Worm (Caenorhabditis elegans) whole organism, late embryonic: Measurements from ENCODE around the gene F44E2.4.
A peak's percentile ranks its signal among the peaks of the same experiment; 100 is the strongest.

Experiments used
- C08G9.2 ChIP-seq: sonication (generic microtip); optimal IDR thresholded peaks from 2 replicates; lab custom pipeline; 2016; ENCODE audit warnings: mild to moderate bottlenecking, missing genetic modification characterization, moderate library complexity, missing compliant biosample characterization
- Y22D7AL.16 ChIP-seq: sonication (generic microtip); optimal IDR thresholded peaks from 2 replicates; lab custom pipeline; 2016; ENCODE audit warnings: missing genetic modification characterization, missing compliant biosample characterization
- ahr-1 ChIP-seq: sonication (generic microtip); optimal IDR thresholded peaks from 2 replicates; lab custom pipeline; 2016; ENCODE audit warnings: missing genetic modification characterization, missing compliant biosample characterization
- ama-1 ChIP-seq: fragments of 150-350 bp; optimal IDR thresholded peaks from 2 replicates; lab custom pipeline; 2014
- ceh-14 ChIP-seq: sonication (generic microtip); optimal IDR thresholded peaks from 2 replicates; lab custom pipeline; 2016; ENCODE audit warnings: missing genotype, missing genetic modification characterization, missing compliant biosample characterization
- ceh-18 ChIP-seq: sonication (generic microtip); optimal IDR thresholded peaks from 2 replicates; lab custom pipeline; 2016; ENCODE audit warnings: missing genetic modification characterization, missing compliant biosample characterization
- ceh-30 ChIP-seq: fragments of 150-350 bp; optimal IDR thresholded peaks from 2 replicates; lab custom pipeline; 2014; ENCODE audit warnings: missing biosample characterization, missing genetic modification characterization
- ceh-31 ChIP-seq: sonication (generic microtip); optimal IDR thresholded peaks from 2 replicates; lab custom pipeline; 2016; ENCODE audit warnings: missing genetic modification characterization, missing compliant biosample characterization
- ceh-34 ChIP-seq: sonication (generic microtip); optimal IDR thresholded peaks from 2 replicates; lab custom pipeline; 2016; ENCODE audit warnings: mild to moderate bottlenecking, missing genetic modification characterization, missing compliant biosample characterization
- ceh-48 ChIP-seq: sonication (generic microtip); optimal IDR thresholded peaks from 2 replicates; lab custom pipeline; 2016; ENCODE audit warnings: missing genetic modification characterization, inconsistent platforms, missing compliant biosample characterization
- ceh-9 ChIP-seq: sonication (generic microtip); optimal IDR thresholded peaks from 2 replicates; lab custom pipeline; 2016; ENCODE audit warnings: mild to moderate bottlenecking, missing genetic modification characterization, inconsistent platforms, missing compliant biosample characterization
- che-1 ChIP-seq: sonication (generic microtip); optimal IDR thresholded peaks from 2 replicates; lab custom pipeline; 2016; ENCODE audit warnings: mild to moderate bottlenecking, missing genetic modification characterization, missing compliant biosample characterization
- dmd-4 ChIP-seq: sonication (generic microtip); optimal IDR thresholded peaks from 2 replicates; lab custom pipeline; 2016; ENCODE audit warnings: borderline replicate concordance, missing genetic modification characterization, missing compliant biosample characterization
- elt-2 ChIP-seq: sonication (generic microtip); optimal IDR thresholded peaks from 2 replicates; lab custom pipeline; 2016; ENCODE audit warnings: missing genetic modification reagents, missing genetic modification characterization, missing compliant biosample characterization
- eyg-1 ChIP-seq: sonication (generic microtip); optimal IDR thresholded peaks from 2 replicates; lab custom pipeline; 2016; ENCODE audit warnings: missing genotype, missing genetic modification characterization, missing compliant biosample characterization
- fax-1 ChIP-seq: sonication (generic microtip); optimal IDR thresholded peaks from 2 replicates; lab custom pipeline; 2016; ENCODE audit warnings: missing genotype, missing genetic modification characterization, missing compliant biosample characterization
- fkh-10 ChIP-seq: fragments of 150-350 bp; optimal IDR thresholded peaks from 2 replicates; lab custom pipeline; 2014; ENCODE audit warnings: missing biosample characterization, missing genetic modification reagents, missing genetic modification characterization
- fkh-6 ChIP-seq: sonication (generic microtip); optimal IDR thresholded peaks from 2 replicates; lab custom pipeline; 2016; ENCODE audit warnings: missing genetic modification characterization, missing compliant biosample characterization
- gmeb-2 ChIP-seq: sonication (generic microtip); optimal IDR thresholded peaks from 2 replicates; lab custom pipeline; 2016; ENCODE audit warnings: missing genetic modification characterization, inconsistent platforms, missing compliant biosample characterization
- hlh-15 ChIP-seq: sonication (generic microtip); optimal IDR thresholded peaks from 2 replicates; lab custom pipeline; 2016; ENCODE audit warnings: missing genetic modification characterization, missing compliant biosample characterization
- hlh-30 ChIP-seq: sonication (generic microtip); optimal IDR thresholded peaks from 2 replicates; lab custom pipeline; 2017; ENCODE audit warnings: antibody characterized with exemption, missing genetic modification characterization, missing compliant biosample characterization; ENCODE audit not compliant: insufficient read depth
- hlh-6 ChIP-seq: sonication (generic microtip); optimal IDR thresholded peaks from 2 replicates; lab custom pipeline; 2016; ENCODE audit warnings: missing genotype, missing genetic modification characterization, missing compliant biosample characterization
- mec-3 ChIP-seq: sonication (generic microtip); optimal IDR thresholded peaks from 2 replicates; lab custom pipeline; 2016; ENCODE audit warnings: borderline replicate concordance, missing genetic modification characterization, missing compliant biosample characterization
- nfya-1 ChIP-seq: sonication (generic microtip); optimal IDR thresholded peaks from 2 replicates; lab custom pipeline; 2017; ENCODE audit warnings: missing genetic modification characterization, mild to moderate bottlenecking, missing compliant biosample characterization, antibody characterized with exemption, moderate library complexity
- nhr-11 ChIP-seq: fragments of 150-350 bp; optimal IDR thresholded peaks from 2 replicates; lab custom pipeline; 2014; ENCODE audit warnings: missing biosample characterization, missing genetic modification characterization
- pax-1 ChIP-seq: fragments of 150-350 bp; optimal IDR thresholded peaks from 2 replicates; lab custom pipeline; 2014; ENCODE audit warnings: missing biosample characterization, missing genetic modification characterization
- pqm-1 ChIP-seq: sonication (generic microtip); optimal IDR thresholded peaks from 2 replicates; lab custom pipeline; 2016; ENCODE audit warnings: missing genetic modification characterization, missing compliant biosample characterization
- ref-2 ChIP-seq: sonication (generic microtip); optimal IDR thresholded peaks from 2 replicates; lab custom pipeline; 2016; ENCODE audit warnings: missing genetic modification characterization, missing compliant biosample characterization
- sdc-2 ChIP-seq: sonication (generic microtip); optimal IDR thresholded peaks from 2 replicates; lab custom pipeline; 2016; ENCODE audit warnings: missing genotype, missing genetic modification characterization, missing compliant biosample characterization
- sox-2 ChIP-seq: fragments of 200-800 bp; sonication (Bioruptor generic); IDR thresholded peaks from 2 replicates; pipeline ENCODE4 v1.3.6; 2022; ENCODE audit warnings: missing genetic modification reagents, missing genetic modification characterization, missing compliant biosample characterization
- sox-4 ChIP-seq: sonication (generic microtip); optimal IDR thresholded peaks from 2 replicates; lab custom pipeline; 2017; ENCODE audit warnings: mild to moderate bottlenecking, missing genetic modification characterization, inconsistent platforms, missing compliant biosample characterization
- syd-9 ChIP-seq: sonication (generic microtip); optimal IDR thresholded peaks from 2 replicates; lab custom pipeline; 2016; ENCODE audit warnings: mild to moderate bottlenecking, missing genetic modification characterization, moderate library complexity, missing compliant biosample characterization
- tbx-2 ChIP-seq: sonication (generic microtip); optimal IDR thresholded peaks from 2 replicates; lab custom pipeline; 2016; ENCODE audit warnings: missing genetic modification characterization, missing compliant biosample characterization
- unc-3 ChIP-seq, 2 experiments: fragments of 200-800 bp in 1 of 2; sonication (Bioruptor generic) in 1 of 2; sonication (generic microtip) in 1 of 2; conservative IDR thresholded peaks in 1 of 2; optimal IDR thresholded peaks in 1 of 2; 2 replicates each; pipeline versions ENCODE4 v1.3.6 to Lab custom; 2016 to 2022; ENCODE audit warnings: missing compliant biosample characterization in 2 of 2, missing genetic modification characterization in 2 of 2, missing genetic modification reagents in 1 of 2
- unc-42 ChIP-seq: sonication (generic microtip); optimal IDR thresholded peaks from 2 replicates; lab custom pipeline; 2016; ENCODE audit warnings: missing genotype, missing genetic modification characterization, missing compliant biosample characterization
- unc-55 ChIP-seq: sonication (generic microtip); optimal IDR thresholded peaks from 2 replicates; lab custom pipeline; 2017; ENCODE audit warnings: missing biosample characterization, missing genetic modification reagents, missing genetic modification characterization
- unc-86 ChIP-seq: sonication (generic microtip); optimal IDR thresholded peaks from 2 replicates; lab custom pipeline; 2016; ENCODE audit warnings: missing genetic modification characterization, missing compliant biosample characterization
- zip-5 ChIP-seq: sonication (generic microtip); optimal IDR thresholded peaks from 2 replicates; lab custom pipeline; 2016; ENCODE audit warnings: missing genetic modification characterization, missing compliant biosample characterization

F44E2.4 gene

ce11 chrIII:8873045-8873457 lies 34.8 kb upstream of the F44E2.4 start:
- no peak for TF ChIP-seq ceh-34 (tag; lab: Kevin White, UChicago)
- no peak for TF ChIP-seq mec-3 (tag; lab: Kevin White, UChicago)
- no peak for TF ChIP-seq fax-1 (tag; lab: Kevin White, UChicago)
- TF ChIP-seq nfya-1: peak; percentile 37
- no peak for TF ChIP-seq sdc-2 (tag; lab: Kevin White, UChicago)
- TF ChIP-seq ceh-30 (tag; lab: Kevin White, UChicago): no peak
- TF ChIP-seq pax-1 (tag; lab: Kevin White, UChicago): no peak
- TF ChIP-seq syd-9 (tag; lab: Kevin White, UChicago): peak; percentile 5
- no peak for TF ChIP-seq nhr-11
- peak; percentile 1 for TF ChIP-seq sox-4 (tag; lab: Kevin White, UChicago)
- no peak for TF ChIP-seq hlh-30 (tag; lab: Kevin White, UChicago)
- peak; percentile 2 for TF ChIP-seq ref-2 (tag; lab: Kevin White, UChicago)
- TF ChIP-seq ceh-31 (tag; lab: Kevin White, UChicago): peak; percentile 36
- no peak for TF ChIP-seq ceh-14 (tag; lab: Kevin White, UChicago)
- peak; percentile 26 for TF ChIP-seq hlh-6 (tag; lab: Kevin White, UChicago)
- no peak for TF ChIP-seq hlh-15
- peak; percentile 57 for TF ChIP-seq ceh-48 (tag; lab: Kevin White, UChicago)
- no peak for TF ChIP-seq unc-86 (tag; lab: Kevin White, UChicago)
- TF ChIP-seq ceh-18 (tag; lab: Kevin White, UChicago): no peak
- TF ChIP-seq ceh-9 (tag; lab: Kevin White, UChicago): no peak
- TF ChIP-seq dmd-4: no peak
- no peak for TF ChIP-seq unc-3 (GFP tag; conservative IDR thresholded peaks at IDR 0.05; lab: Robert Waterston, UW)
- peak; percentile 47 for TF ChIP-seq unc-3 (tag; optimal IDR thresholded peaks at IDR 0.05; lab: Kevin White, UChicago)
- no peak for TF ChIP-seq sox-2 (GFP tag; lab: Robert Waterston, UW)
- TF ChIP-seq gmeb-2 (tag; lab: Kevin White, UChicago): no peak
- no peak for TF ChIP-seq fkh-6 (tag; lab: Kevin White, UChicago)
- TF ChIP-seq unc-42 (tag; lab: Kevin White, UChicago): peak; percentile 73
- TF ChIP-seq elt-2 (tag; lab: Kevin White, UChicago): no peak
- no peak for TF ChIP-seq C08G9.2 (tag; lab: Kevin White, UChicago)
- no peak for TF ChIP-seq ahr-1 (tag; lab: Kevin White, UChicago)
- no peak for TF ChIP-seq ama-1 (lab: Kevin White, UChicago)
- TF ChIP-seq pqm-1 (tag; lab: Kevin White, UChicago): no peak
- TF ChIP-seq eyg-1 (tag; lab: Kevin White, UChicago): peak; percentile 43

- no peak for TF ChIP-seq ceh-34 (tag; lab: Kevin White, UChicago)
- TF ChIP-seq unc-42 (tag; lab: Kevin White, UChicago): no peak
- no peak for TF ChIP-seq fkh-10 (GFP tag; lab: Kevin White, UChicago)
- TF ChIP-seq, all 69 proteins: peak for 0
Observed at ce11 chrIII:8869663-8870062, 31.4 kb upstream of the F44E2.4 start.

ce11 chrIII:8867922-8868655 lies 29.9 kb upstream of the F44E2.4 start:
- no peak for TF ChIP-seq unc-86 (tag; lab: Kevin White, UChicago)
- TF ChIP-seq elt-2 (tag; lab: Kevin White, UChicago): peak; percentile 17

- TF ChIP-seq tbx-2 (tag; lab: Kevin White, UChicago) (no peak), zip-5 (tag; lab: Kevin White, UChicago) (no peak), che-1 (tag; lab: Kevin White, UChicago) (no peak), fax-1 (tag; lab: Kevin White, UChicago) (no peak), Y22D7AL.16 (tag; lab: Kevin White, UChicago) (no peak), unc-55 (no peak), ceh-18 (tag; lab: Kevin White, UChicago) (no peak), hlh-15 (no peak), ceh-14 (tag; lab: Kevin White, UChicago) (no peak)
Observed at ce11 chrIII:8866983-8867842, 29.0 kb upstream of the F44E2.4 start.
